Fruit fly (Drosophila melanogaster) S2 (cell line): Measurements from ENCODE around the gene mRpL21.

Experiments
- CG8478 ChIP-seq: fragments of >200 bp; optimal IDR thresholded peaks from 2 replicates; lab custom pipeline; 2018
- CTCF ChIP-seq, 2 experiments: fragments of >200 bp; optimal IDR thresholded peaks; 2 replicates each; lab custom pipeline; 2018

DNA sequence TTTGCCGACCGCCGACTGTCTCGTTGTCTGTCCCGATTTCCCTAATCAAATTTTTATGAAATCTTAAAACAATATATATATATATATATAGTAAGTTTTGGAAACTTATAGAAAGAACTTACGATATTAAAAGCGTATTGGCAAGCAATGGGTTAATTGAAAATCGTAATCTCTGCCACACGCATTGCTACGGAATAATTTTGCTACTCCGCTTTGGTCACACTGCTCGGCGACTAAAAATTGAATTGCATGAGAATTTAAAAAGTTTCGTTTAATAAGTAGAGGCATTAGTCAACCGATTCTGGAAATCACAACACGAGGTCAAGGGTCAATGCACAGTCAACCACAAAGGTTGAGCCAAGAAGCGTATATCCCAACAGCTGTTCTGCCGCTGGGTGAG lies 6.4 kb upstream of the mRpL21 start, which contains the start of gene Bet1:
- TF ChIP-seq CTCF (optimal IDR thresholded peaks at IDR 0.05; lab: Kevin White, UChicago) (no peak), CG8478 (no peak)
